Fruit fly (Drosophila melanogaster) Kc167 (cell line): ENCODE data around the gene CG12983.

Experiments
- Myc ChIP-seq: fragments of >200 bp; optimal IDR thresholded peaks from 2 replicates; lab custom pipeline; 2017; ENCODE audit warnings: missing external identifiers
- h ChIP-seq: fragments of >200 bp; optimal IDR thresholded peaks from 3 replicates; lab custom pipeline; 2018; ENCODE audit warnings: missing external identifiers

dm6 chr3L:20983309-20983708, 16.7 kb upstream of the CG12983 start:
- TF ChIP-seq Myc (no peak), h (no peak)
